Fruit fly (Drosophila melanogaster): ENCODE results near the gene alphaTub67C.

The alphaTub67C gene

dm6 chr3L:9723108-9723507, 42.0 kb downstream of the alphaTub67C start, which contains the start of the genes nbs and defl:
Gene nbs (minus strand): TSS chr3L:9723194.
Gene defl (plus strand): TSS chr3L:9723423.
- TF ChIP-seq br (GFP tag; optimal IDR thresholded peaks at IDR 0.05) (no peak), Dif (GFP tag; optimal IDR thresholded peaks at IDR 0.05; ENCODE audit: partially characterized antibody) (no peak), HLH106 (tag; optimal IDR thresholded peaks at IDR 0.05) (peak; percentile 85), OdsH (GFP tag; optimal IDR thresholded peaks at IDR 0.05) (peak; percentile 62), h (GFP tag; optimal IDR thresholded peaks at IDR 0.05) (no peak), N (GFP tag; optimal IDR thresholded peaks at IDR 0.05) (no peak), Hr83 (GFP tag; optimal IDR thresholded peaks at IDR 0.05; ENCODE audit: poor library complexity, severe bottlenecking) (no peak), dsf (GFP tag; optimal IDR thresholded peaks at IDR 0.05; ENCODE audit: borderline replicate concordance) (peak; percentile 46), sage (GFP tag; optimal IDR thresholded peaks at IDR 0.05) (no peak), ey (GFP tag; optimal IDR thresholded peaks at IDR 0.05) (peak; percentile 72), dl (GFP tag; optimal IDR thresholded peaks at IDR 0.05; ENCODE audit: insufficient read depth in 1 of 2, partially characterized antibody in 2 of 2) (no peak), Dfd (GFP tag; optimal IDR thresholded peaks at IDR 0.05) (no peak), CG32264 (GFP tag; optimal IDR thresholded peaks at IDR 0.05) (no peak), Abd-B (GFP tag; optimal IDR thresholded peaks at IDR 0.05) (no peak), psq (GFP tag; optimal IDR thresholded peaks at IDR 0.05) (peak; percentile 62), brk (GFP tag; optimal IDR thresholded peaks at IDR 0.05) (no peak), Jra (GFP tag; optimal IDR thresholded peaks at IDR 0.05) (no peak), foxo (GFP tag; optimal IDR thresholded peaks at IDR 0.05) (no peak), dmrt93B (GFP tag; optimal IDR thresholded peaks at IDR 0.05) (no peak), Hr78 (GFP tag; optimal IDR thresholded peaks at IDR 0.05) (no peak), woc (GFP tag; optimal IDR thresholded peaks at IDR 0.05) (no peak), jim (GFP tag; optimal IDR thresholded peaks at IDR 0.05) (no peak), pan (optimal IDR thresholded peaks at IDR 0.05) (no peak), CG9705 (GFP tag; optimal IDR thresholded peaks at IDR 0.05) (peak; percentile 67), lola (GFP tag; optimal IDR thresholded peaks at IDR 0.05) (no peak), CrebA (GFP tag; optimal IDR thresholded peaks at IDR 0.05; ENCODE audit: borderline replicate concordance) (no peak), Hnf4 (GFP tag; optimal IDR thresholded peaks at IDR 0.05) (no peak), Sp1 (GFP tag; optimal IDR thresholded peaks at IDR 0.05) (no peak), sv (GFP tag; optimal IDR thresholded peaks at IDR 0.05) (peak; percentile 56), fru (GFP tag; optimal IDR thresholded peaks at IDR 0.05) (no peak), tai (GFP tag; optimal IDR thresholded peaks at IDR 0.05) (no peak), Vsx2 (GFP tag; optimal IDR thresholded peaks at IDR 0.05; ENCODE audit: partially characterized antibody) (no peak), Rel (GFP tag; optimal IDR thresholded peaks at IDR 0.05) (no peak), Rel (tag; optimal IDR thresholded peaks at IDR 0.05) (peak; percentile 49), rgr (GFP tag; optimal IDR thresholded peaks at IDR 0.05) (peak; percentile 80), Mio (GFP tag; optimal IDR thresholded peaks at IDR 0.05) (no peak), Myc (optimal IDR thresholded peaks at IDR 0.05) (peak; percentile 27), GATAd (GFP tag; optimal IDR thresholded peaks at IDR 0.05) (no peak), usp (GFP tag; optimal IDR thresholded peaks at IDR 0.05) (no peak)

- TF ChIP-seq HLH106 (tag; optimal IDR thresholded peaks at IDR 0.05) = peak; percentile 4
- no peak for TF ChIP-seq Dif (GFP tag; optimal IDR thresholded peaks at IDR 0.05; ENCODE audit: partially characterized antibody)
- TF ChIP-seq Mio (GFP tag; optimal IDR thresholded peaks at IDR 0.05) = no peak
- no peak for TF ChIP-seq Rel (GFP tag; optimal IDR thresholded peaks at IDR 0.05)
- peak; percentile 62 for TF ChIP-seq Rel (tag; optimal IDR thresholded peaks at IDR 0.05)
These were observed 45.6 kb downstream of the alphaTub67C start, which contains the start of gene Naa60 for dm6 chr3L:9726707-9727106. Gene Naa60 (plus strand): TSS chr3L:9726895.

dm6 chr3L:9729795-9730421, 48.8 kb downstream of the alphaTub67C start, which contains the start of gene ATPsynB:
Gene ATPsynB (plus strand): TSS chr3L:9729999.
- TF ChIP-seq Dif (GFP tag; optimal IDR thresholded peaks at IDR 0.05; ENCODE audit: partially characterized antibody) (peak; percentile 42), Rel (GFP tag; optimal IDR thresholded peaks at IDR 0.05) (no peak), Rel (tag; optimal IDR thresholded peaks at IDR 0.05) (peak; percentile 46), Hnf4 (GFP tag; optimal IDR thresholded peaks at IDR 0.05) (no peak), woc (GFP tag; optimal IDR thresholded peaks at IDR 0.05) (no peak)

All from whole organism, wandering third instar larva.